ENCODE assay signal across 3 fruit fly cellular contexts in genomic region chr3L:9674300-9674699, dm6.
TF ChIP-seq lines count a peak whose summit lies in the region.

No protein-coding gene starts in this region.

- no peak for TF ChIP-seq CTCF in whole organism, embryonic (GFP tag; optimal IDR thresholded peaks at IDR 0.05; lab: Kevin White, UChicago)

TF ChIP-seq in whole organism, adult, 20 proteins besides CTCF, POLR2A, EP300 and RAD21:
- TF ChIP-seq toe (GFP tag; optimal IDR thresholded peaks at IDR 0.05; lab: Kevin White, UChicago) (no peak), kay (GFP tag; lab: Kevin White, UChicago; ENCODE audit: borderline replicate concordance) (peak; percentile 26)

TF ChIP-seq in whole organism, embryonic, 481 proteins besides CTCF, POLR2A, EP300 and RAD21:
- TF ChIP-seq grn (GFP tag; optimal IDR thresholded peaks at IDR 0.05; lab: Kevin White, UChicago) (peak; percentile 82), CG6765 (GFP tag; optimal IDR thresholded peaks at IDR 0.05; lab: Kevin White, UChicago) (no peak), lab (GFP tag; optimal IDR thresholded peaks at IDR 0.05; lab: Kevin White, UChicago) (peak; percentile 38), Hr78 (GFP tag; optimal IDR thresholded peaks at IDR 0.05; lab: Kevin White, UChicago) (peak in 1 of 2 experiments; percentile 56), CG33557 (GFP tag; optimal IDR thresholded peaks at IDR 0.05; lab: Kevin White, UChicago) (no peak), CG34376 (GFP tag; optimal IDR thresholded peaks at IDR 0.05; lab: Kevin White, UChicago) (peak; percentile 46), chinmo (GFP tag; IDR thresholded peaks at IDR 0.05; lab: Robert Waterston, UW; ENCODE audit: partially characterized antibody) (0 out of 4 replicates have a peak, but pooled peaks have one; percentile 4), CG9817 (tag; optimal IDR thresholded peaks at IDR 0.05; lab: Kevin White, UChicago) (no peak), Lpt (GFP tag; optimal IDR thresholded peaks at IDR 0.05; lab: Kevin White, UChicago) (no peak), mirr (GFP tag; optimal IDR thresholded peaks at IDR 0.05; lab: Kevin White, UChicago) (peak; percentile 89), exex (tag; optimal IDR thresholded peaks at IDR 0.05; lab: Kevin White, UChicago) (peak; percentile 70), sd (tag; optimal IDR thresholded peaks at IDR 0.05; lab: Kevin White, UChicago) (peak; percentile 30), sug (tag; optimal IDR thresholded peaks at IDR 0.05; lab: Kevin White, UChicago) (peak; percentile 41)

TF ChIP-seq in whole organism, prepupa, 60 proteins besides CTCF, POLR2A, EP300 and RAD21:
- no peak for TF ChIP-seq CG3032 (tag; optimal IDR thresholded peaks at IDR 0.05; lab: Kevin White, UChicago)
- TF ChIP-seq CG31627 (GFP tag; optimal IDR thresholded peaks at IDR 0.05; lab: Kevin White, UChicago), result no peak
- peak; percentile 95 for TF ChIP-seq vri (GFP tag; optimal IDR thresholded peaks at IDR 0.05; lab: Kevin White, UChicago)
- peak; percentile 61 for TF ChIP-seq Eip93F (GFP tag; optimal IDR thresholded peaks at IDR 0.05; lab: Kevin White, UChicago)
TF ChIP-seq in whole organism, prepupa: peak in this region for 2.
